Worm (Caenorhabditis elegans) whole organism, L4 larva: Measurements from ENCODE around the gene F13E6.1.

Experiments used
- F10B5.3 ChIP-seq: sonication (generic microtip); optimal IDR thresholded peaks from 2 replicates; lab custom pipeline; 2016; ENCODE audit warnings: mild to moderate bottlenecking, missing genetic modification characterization, missing compliant biosample characterization
- F26F4.8 ChIP-seq: fragments of 200-800 bp; sonication (Bioruptor generic); conservative IDR thresholded peaks from 2 replicates; pipeline ENCODE4 v1.3.6; 2022; ENCODE audit warnings: missing genetic modification characterization, missing compliant biosample characterization
- F44E2.7 ChIP-seq: fragments of 200-800 bp; sonication (Bioruptor generic); IDR thresholded peaks from 2 replicates; pipeline ENCODE4 v2.1.2; 2022; ENCODE audit warnings: missing genetic modification characterization, missing compliant biosample characterization
- Y105C5A.15 ChIP-seq: fragments of 200-800 bp; sonication (Bioruptor generic); IDR thresholded peaks from 2 replicates; pipeline ENCODE4 v1.3.6; 2022; ENCODE audit warnings: missing genetic modification characterization, missing compliant biosample characterization
- Y5F2A.4 ChIP-seq: fragments of 200-800 bp; sonication (Bioruptor generic); optimal IDR thresholded peaks from 2 replicates; lab custom pipeline; 2018; ENCODE audit warnings: mild to moderate bottlenecking, missing genetic modification characterization, missing compliant biosample characterization
- aly-2 ChIP-seq: sonication (generic microtip); optimal IDR thresholded peaks from 2 replicates; lab custom pipeline; 2018; ENCODE audit warnings: missing biosample characterization, missing genetic modification characterization
- arid-1 ChIP-seq: fragments of 200-800 bp; sonication (Bioruptor generic); conservative IDR thresholded peaks from 2 replicates; pipeline ENCODE4 v1.3.6; 2022; ENCODE audit warnings: missing genetic modification reagents, missing genetic modification characterization, missing compliant biosample characterization
- ceh-20 ChIP-seq: fragments of 200-800 bp; sonication (Bioruptor generic); IDR thresholded peaks from 2 replicates; pipeline ENCODE4 v1.3.6; 2022; ENCODE audit warnings: missing genetic modification reagents, missing genetic modification characterization, missing compliant biosample characterization
- ceh-28 ChIP-seq: fragments of 150-350 bp; optimal IDR thresholded peaks from 2 replicates; lab custom pipeline; 2014; ENCODE audit warnings: missing biosample characterization, missing genetic modification reagents, missing genetic modification characterization
- ceh-32 ChIP-seq: sonication (generic microtip); optimal IDR thresholded peaks from 2 replicates; lab custom pipeline; 2016; ENCODE audit warnings: mild to moderate bottlenecking, missing genetic modification characterization, missing compliant biosample characterization; ENCODE audit not compliant: poor library complexity
- ceh-44 ChIP-seq: fragments of 200-800 bp; sonication (Bioruptor generic); IDR thresholded peaks from 2 replicates; pipeline ENCODE4 v1.3.6; 2022; ENCODE audit warnings: missing genetic modification reagents, missing genetic modification characterization, missing compliant biosample characterization
- ces-1 ChIP-seq: fragments of 150-350 bp; sonication (generic microtip); optimal IDR thresholded peaks from 4 replicates; lab custom pipeline; 2014; ENCODE audit warnings: missing biosample characterization, missing genetic modification reagents, missing genetic modification characterization
- cey-2 ChIP-seq: sonication (generic microtip); optimal IDR thresholded peaks from 3 replicates; lab custom pipeline; 2017; ENCODE audit warnings: missing genetic modification characterization, mild to moderate bottlenecking, missing compliant biosample characterization, antibody characterized with exemption, borderline replicate concordance; ENCODE audit not compliant: insufficient read depth
- daf-19 ChIP-seq: fragments of 200-800 bp; sonication (Bioruptor generic); conservative IDR thresholded peaks from 2 replicates; pipeline ENCODE4 v1.3.6; 2022; ENCODE audit warnings: missing genetic modification characterization, missing compliant biosample characterization
- dmd-6 ChIP-seq: fragments of 200-800 bp; sonication (Bioruptor generic); IDR thresholded peaks from 2 replicates; pipeline ENCODE4 v1.3.6; 2022; ENCODE audit warnings: missing genetic modification reagents, missing genetic modification characterization, missing compliant biosample characterization
- dmd-8 ChIP-seq: fragments of 200-800 bp; sonication (Bioruptor generic); IDR thresholded peaks from 2 replicates; pipeline ENCODE4 v1.3.6; 2022; ENCODE audit warnings: missing genetic modification characterization, missing compliant biosample characterization
- dmd-9 ChIP-seq: fragments of 200-800 bp; sonication (Bioruptor generic); IDR thresholded peaks from 2 replicates; pipeline ENCODE4 v1.3.6; 2022; ENCODE audit warnings: missing genetic modification reagents, missing genetic modification characterization, missing compliant biosample characterization
- dpl-1 ChIP-seq: fragments of 150-350 bp; optimal IDR thresholded peaks from 2 replicates; lab custom pipeline; 2014; ENCODE audit warnings: missing biosample characterization, missing genetic modification reagents, missing genetic modification characterization
- dve-1 ChIP-seq: sonication (generic microtip); optimal IDR thresholded peaks from 2 replicates; lab custom pipeline; 2017; ENCODE audit warnings: antibody characterized with exemption, mild to moderate bottlenecking, missing genetic modification characterization, missing compliant biosample characterization; ENCODE audit not compliant: insufficient read depth
- fkh-10 ChIP-seq: fragments of 150-350 bp; optimal IDR thresholded peaks from 2 replicates; lab custom pipeline; 2014; ENCODE audit warnings: missing biosample characterization, missing genetic modification reagents, missing genetic modification characterization
- fos-1 ChIP-seq: fragments of 150-350 bp; optimal IDR thresholded peaks from 2 replicates; lab custom pipeline; 2014; ENCODE audit warnings: missing biosample characterization, missing genetic modification characterization
- gei-8 ChIP-seq: fragments of 200-800 bp; sonication (Bioruptor generic); optimal IDR thresholded peaks from 2 replicates; lab custom pipeline; 2018; ENCODE audit warnings: mild to moderate bottlenecking, missing genetic modification characterization, missing compliant biosample characterization
- hlh-30 ChIP-seq: sonication (generic microtip); optimal IDR thresholded peaks from 2 replicates; lab custom pipeline; 2017; ENCODE audit warnings: antibody characterized with exemption, mild to moderate bottlenecking, missing genetic modification characterization, missing compliant biosample characterization; ENCODE audit not compliant: insufficient read depth
- hmg-1.1 ChIP-seq: fragments of 200-800 bp; sonication (Bioruptor generic); IDR thresholded peaks from 2 replicates; pipeline ENCODE4 v1.3.6; 2022; ENCODE audit warnings: missing genetic modification reagents, missing genetic modification characterization, missing compliant biosample characterization
- jun-1 ChIP-seq: fragments of 150-350 bp; optimal IDR thresholded peaks from 2 replicates; lab custom pipeline; 2014; ENCODE audit warnings: missing biosample characterization, missing genetic modification reagents, missing genetic modification characterization
- lin-1 ChIP-seq: fragments of 200-800 bp; sonication (Bioruptor generic); IDR thresholded peaks from 2 replicates; pipeline ENCODE4 v1.3.6; 2022; ENCODE audit warnings: missing genetic modification reagents, missing genetic modification characterization, missing compliant biosample characterization
- lin-15B ChIP-seq: fragments of 150-350 bp; sonication (generic microtip); optimal IDR thresholded peaks from 3 replicates; lab custom pipeline; 2014; ENCODE audit warnings: missing biosample characterization, missing genetic modification characterization
- lin-38 ChIP-seq: fragments of 200-800 bp; sonication (Bioruptor generic); IDR thresholded peaks from 2 replicates; pipeline ENCODE4 v1.3.6; 2022; ENCODE audit warnings: missing genetic modification reagents, missing genetic modification characterization, missing compliant biosample characterization
- lir-3 ChIP-seq: sonication (generic microtip); optimal IDR thresholded peaks from 2 replicates; lab custom pipeline; 2016; ENCODE audit warnings: mild to moderate bottlenecking, missing genetic modification characterization, missing compliant biosample characterization
- madf-9 ChIP-seq: fragments of 200-800 bp; sonication (Bioruptor generic); conservative IDR thresholded peaks from 2 replicates; pipeline ENCODE4 v1.3.6; 2022; ENCODE audit warnings: missing genetic modification reagents, missing genetic modification characterization, missing compliant biosample characterization
- mdl-1 ChIP-seq, 2 experiments: fragments of 150-350 bp in 1 of 2; sonication (generic microtip) in 1 of 2; optimal IDR thresholded peaks; 2 replicates each; lab custom pipeline; 2014 to 2017; ENCODE audit warnings: missing biosample characterization in 2 of 2, missing genetic modification characterization in 2 of 2
- mdt-29 ChIP-seq: fragments of 200-800 bp; sonication (Bioruptor generic); IDR thresholded peaks from 2 replicates; pipeline ENCODE4 v1.3.6; 2022; ENCODE audit warnings: missing genetic modification reagents, missing genetic modification characterization, missing compliant biosample characterization
- mxl-3 ChIP-seq: fragments of 200-800 bp; sonication (Bioruptor generic); optimal IDR thresholded peaks from 2 replicates; lab custom pipeline; 2018; ENCODE audit warnings: mild to moderate bottlenecking, missing genetic modification characterization, missing compliant biosample characterization
- nhr-28 ChIP-seq: fragments of 150-350 bp; optimal IDR thresholded peaks from 2 replicates; lab custom pipeline; 2014; ENCODE audit warnings: missing biosample characterization, missing genetic modification characterization
- nhr-42 ChIP-seq: fragments of 200-800 bp; sonication (Bioruptor generic); IDR thresholded peaks from 2 replicates; pipeline ENCODE4 v1.3.6; 2022; ENCODE audit warnings: missing genetic modification characterization, missing compliant biosample characterization
- nhr-76 ChIP-seq: fragments of 150-350 bp; optimal IDR thresholded peaks from 2 replicates; lab custom pipeline; 2014; ENCODE audit warnings: missing biosample characterization, missing genetic modification characterization
- php-3 ChIP-seq: fragments of 200-800 bp; sonication (Bioruptor generic); IDR thresholded peaks from 2 replicates; pipeline ENCODE4 v1.3.6; 2022; ENCODE audit warnings: missing genetic modification reagents, missing genetic modification characterization, missing compliant biosample characterization
- pqm-1 ChIP-seq: sonication (generic microtip); optimal IDR thresholded peaks from 2 replicates; lab custom pipeline; 2017; ENCODE audit warnings: missing biosample characterization, missing genetic modification characterization
- snpc-4 ChIP-seq: fragments of 150-350 bp; optimal IDR thresholded peaks from 2 replicates; lab custom pipeline; 2014; ENCODE audit warnings: missing biosample characterization, missing genetic modification characterization
- spr-1 ChIP-seq: sonication (generic microtip); optimal IDR thresholded peaks from 2 replicates; lab custom pipeline; 2016; ENCODE audit warnings: mild to moderate bottlenecking, missing genetic modification characterization, missing compliant biosample characterization
- spr-3 ChIP-seq: fragments of 200-800 bp; sonication (Bioruptor generic); optimal IDR thresholded peaks from 2 replicates; lab custom pipeline; 2018; ENCODE audit warnings: mild to moderate bottlenecking, missing genetic modification characterization, missing compliant biosample characterization
- tag-97 ChIP-seq: fragments of 200-800 bp; sonication (Bioruptor generic); IDR thresholded peaks from 2 replicates; pipeline ENCODE4 v1.3.6; 2022; ENCODE audit warnings: missing genetic modification characterization, missing compliant biosample characterization
- tra-1 ChIP-seq: fragments of 200-800 bp; sonication (Bioruptor generic); IDR thresholded peaks from 2 replicates; pipeline ENCODE4 v1.3.6; 2022; ENCODE audit warnings: missing genetic modification reagents, missing genetic modification characterization, missing compliant biosample characterization
- vab-7 ChIP-seq: fragments of 200-800 bp; sonication (Bioruptor generic); IDR thresholded peaks from 2 replicates; pipeline ENCODE4 v1.3.6; 2022; ENCODE audit warnings: missing genetic modification reagents, missing genetic modification characterization, missing compliant biosample characterization
- zag-1 ChIP-seq: fragments of 150-350 bp; optimal IDR thresholded peaks from 2 replicates; lab custom pipeline; 2014; ENCODE audit warnings: missing biosample characterization, missing genetic modification characterization
- zfp-2 ChIP-seq: sonication (generic microtip); optimal IDR thresholded peaks from 2 replicates; lab custom pipeline; 2016; ENCODE audit warnings: mild to moderate bottlenecking, missing genetic modification characterization, missing compliant biosample characterization
- zip-11 ChIP-seq: fragments of 200-800 bp; sonication (Bioruptor generic); IDR thresholded peaks from 2 replicates; pipeline ENCODE4 v1.3.6; 2022; ENCODE audit warnings: missing genetic modification characterization, missing compliant biosample characterization
- ztf-11 ChIP-seq: fragments of 150-350 bp; optimal IDR thresholded peaks from 2 replicates; lab custom pipeline; 2014; ENCODE audit warnings: missing biosample characterization, missing genetic modification characterization
- ztf-7 ChIP-seq: fragments of 150-350 bp; optimal IDR thresholded peaks from 2 replicates; lab custom pipeline; 2014; ENCODE audit warnings: missing biosample characterization, missing genetic modification characterization

Gene F13E6.1

ce11 chrX:10667424-10668291 lies 9.3 kb downstream of the F13E6.1 start:
- TF ChIP-seq fos-1 (tag; lab: Kevin White, UChicago) (no peak), F10B5.3 (tag; lab: Kevin White, UChicago) (peak; percentile 29), dve-1 (peak; percentile 33), F26F4.8 (GFP tag; lab: Robert Waterston, UW) (peak; percentile 59; the same call in 1 of the 2 replicates), cey-2 (no peak), mdt-29 (GFP tag; lab: Robert Waterston, UW) (no peak), lir-3 (tag; lab: Kevin White, UChicago) (peak; percentile 28), mxl-3 (GFP tag; lab: Kevin White, UChicago) (peak; percentile 21), spr-1 (no peak), ceh-28 (tag; lab: Kevin White, UChicago) (no peak), zip-11 (0 out of 2 replicates have a peak, but pooled peaks have one; percentile 11), lin-1 (GFP tag; lab: Robert Waterston, UW) (peak; percentile 73), mdl-1 (tag; optimal IDR thresholded peaks at IDR 0.05; lab: Kevin White, UChicago) (no peak), lin-15B (tag; lab: Kevin White, UChicago) (no peak), zfp-2 (tag; lab: Kevin White, UChicago) (no peak), madf-9 (GFP tag; lab: Robert Waterston, UW) (peak; percentile 48; the same call in 1 of the 2 replicates), ceh-44 (GFP tag; lab: Robert Waterston, UW) (0 out of 2 replicates have a peak, but pooled peaks have one; percentile 20), lin-38 (GFP tag; lab: Robert Waterston, UW) (peak; percentile 67), daf-19 (GFP tag; lab: Robert Waterston, UW) (0 out of 2 replicates have a peak, but pooled peaks have one; percentile 29), tag-97 (GFP tag; lab: Robert Waterston, UW) (no peak), tra-1 (0 out of 2 replicates have a peak, but pooled peaks have one; percentile 43), jun-1 (tag; lab: Kevin White, UChicago) (no peak), nhr-42 (0 out of 2 replicates have a peak, but pooled peaks have one; percentile 61), fkh-10 (no peak), zag-1 (no peak), ztf-7 (no peak), php-3 (GFP tag; lab: Robert Waterston, UW) (no peak), dmd-8 (GFP tag; lab: Robert Waterston, UW) (peak; percentile 82), dpl-1 (GFP tag; lab: Kevin White, UChicago) (no peak), nhr-28 (tag; lab: Kevin White, UChicago) (peak; percentile 13), aly-2 (no peak), ztf-11 (tag; lab: Kevin White, UChicago) (no peak), ces-1 (GFP tag; lab: Kevin White, UChicago) (no peak), ceh-32 (no peak), snpc-4 (tag; lab: Kevin White, UChicago) (no peak), ceh-20 (GFP tag; lab: Robert Waterston, UW) (no peak), F44E2.7 (GFP tag; lab: Robert Waterston, UW) (0 out of 2 replicates have a peak, but pooled peaks have one; percentile 71), spr-3 (peak; percentile 16), Y105C5A.15 (peak; percentile 72; the same call in 1 of the 2 replicates), gei-8 (GFP tag; lab: Kevin White, UChicago) (no peak), pqm-1 (tag; lab: Kevin White, UChicago) (no peak), arid-1 (GFP tag; lab: Robert Waterston, UW) (peak; percentile 59; the same call in 1 of the 2 replicates), hlh-30 (peak; percentile 36), Y5F2A.4 (no peak), dmd-6 (GFP tag; lab: Robert Waterston, UW) (peak; percentile 51), hmg-1.1 (GFP tag; lab: Robert Waterston, UW) (peak; percentile 22; the same call in 1 of the 2 replicates), nhr-76 (tag; lab: Kevin White, UChicago) (no peak), vab-7 (peak; percentile 78), dmd-9 (GFP tag; lab: Robert Waterston, UW) (peak; percentile 66; the same call in 1 of the 2 replicates)
